Worm (Caenorhabditis elegans) whole organism, mixed stage, embryonic: ENCODE results near the gene tbb-6.

Experiments
- M03D4.4 ChIP-seq: sonication (generic microtip); optimal IDR thresholded peaks from 2 replicates; lab custom pipeline; 2017; ENCODE audit warnings: mild to moderate bottlenecking, missing genetic modification characterization, missing compliant biosample characterization
- bed-3 ChIP-seq: fragments of 200-800 bp; sonication (Bioruptor generic); optimal IDR thresholded peaks from 3 replicates; lab custom pipeline; 2018; ENCODE audit warnings: mild to moderate bottlenecking, missing genetic modification characterization, moderate library complexity, missing compliant biosample characterization
- blmp-1 ChIP-seq: fragments of 150-350 bp; optimal IDR thresholded peaks from 2 replicates; lab custom pipeline; 2014; ENCODE audit warnings: missing biosample characterization, missing genetic modification characterization
- ceh-39 ChIP-seq: fragments of 150-350 bp; optimal IDR thresholded peaks from 2 replicates; lab custom pipeline; 2014; ENCODE audit warnings: missing biosample characterization, missing genetic modification characterization
- ceh-43 ChIP-seq: fragments of 200-800 bp; sonication (Bioruptor generic); optimal IDR thresholded peaks from 2 replicates; lab custom pipeline; 2018; ENCODE audit warnings: mild to moderate bottlenecking, missing genetic modification characterization, moderate library complexity, missing compliant biosample characterization
- ceh-83 ChIP-seq: fragments of 200-800 bp; sonication (Bioruptor generic); optimal IDR thresholded peaks from 2 replicates; lab custom pipeline; 2018; ENCODE audit warnings: mild to moderate bottlenecking, missing genetic modification characterization, missing compliant biosample characterization
- ces-1 ChIP-seq: fragments of 150-350 bp; optimal IDR thresholded peaks from 2 replicates; lab custom pipeline; 2014; ENCODE audit warnings: missing biosample characterization, missing genetic modification reagents, missing genetic modification characterization
- cnd-1 ChIP-seq: fragments of 200-800 bp; sonication (Bioruptor generic); optimal IDR thresholded peaks from 2 replicates; lab custom pipeline; 2018; ENCODE audit warnings: mild to moderate bottlenecking, missing genetic modification characterization, missing compliant biosample characterization
- drap-1 ChIP-seq: fragments of 200-800 bp; sonication (Bioruptor generic); optimal IDR thresholded peaks from 3 replicates; lab custom pipeline; 2018; ENCODE audit warnings: mild to moderate bottlenecking, missing genetic modification characterization, missing compliant biosample characterization
- elt-1 ChIP-seq: sonication (generic microtip); optimal IDR thresholded peaks from 2 replicates; lab custom pipeline; 2017; ENCODE audit warnings: missing genetic modification characterization, mild to moderate bottlenecking, missing compliant biosample characterization, antibody characterized with exemption, moderate library complexity, borderline replicate concordance; ENCODE audit not compliant: insufficient read depth
- elt-3 ChIP-seq: fragments of 150-350 bp; optimal IDR thresholded peaks from 2 replicates; lab custom pipeline; 2014; ENCODE audit warnings: missing biosample characterization, missing genetic modification characterization
- flh-1 ChIP-seq: fragments of 200-800 bp; sonication (Bioruptor generic); optimal IDR thresholded peaks from 2 replicates; lab custom pipeline; 2018; ENCODE audit warnings: mild to moderate bottlenecking, missing genetic modification characterization, moderate library complexity, missing compliant biosample characterization
- ham-2 ChIP-seq: fragments of 200-800 bp; sonication (Bioruptor generic); optimal IDR thresholded peaks from 2 replicates; lab custom pipeline; 2018; ENCODE audit warnings: mild to moderate bottlenecking, missing genetic modification characterization, missing compliant biosample characterization
- lin-13 ChIP-seq: fragments of 150-350 bp; optimal IDR thresholded peaks from 2 replicates; lab custom pipeline; 2014; ENCODE audit warnings: missing biosample characterization, missing genetic modification characterization
- lin-32 ChIP-seq: fragments of 200-800 bp; sonication (Bioruptor generic); optimal IDR thresholded peaks from 2 replicates; lab custom pipeline; 2018; ENCODE audit warnings: mild to moderate bottlenecking, missing genetic modification characterization, missing compliant biosample characterization
- lsy-2 ChIP-seq: fragments of 150-350 bp; optimal IDR thresholded peaks from 2 replicates; lab custom pipeline; 2014; ENCODE audit warnings: missing biosample characterization, missing genetic modification characterization
- mab-5 ChIP-seq: fragments of 150-350 bp; optimal IDR thresholded peaks from 2 replicates; lab custom pipeline; 2014; ENCODE audit warnings: missing biosample characterization, missing genetic modification characterization
- mep-1 ChIP-seq: fragments of 150-350 bp; optimal IDR thresholded peaks from 2 replicates; lab custom pipeline; 2017; ENCODE audit warnings: missing biosample characterization, missing genetic modification reagents, missing genetic modification characterization, inconsistent platforms
- mls-2 ChIP-seq: sonication (generic microtip); optimal IDR thresholded peaks from 2 replicates; lab custom pipeline; 2016; ENCODE audit warnings: mild to moderate bottlenecking, missing genetic modification characterization, moderate library complexity, missing compliant biosample characterization
- nhr-12 ChIP-seq: fragments of 150-350 bp; optimal IDR thresholded peaks from 2 replicates; lab custom pipeline; 2014; ENCODE audit warnings: missing biosample characterization, missing genetic modification characterization
- nhr-2 ChIP-seq: fragments of 150-350 bp; optimal IDR thresholded peaks from 2 replicates; lab custom pipeline; 2014; ENCODE audit warnings: missing biosample characterization, missing genetic modification characterization
- nhr-237 ChIP-seq: fragments of 150-350 bp; optimal IDR thresholded peaks from 2 replicates; lab custom pipeline; 2014; ENCODE audit warnings: missing biosample characterization, missing genetic modification characterization
- nhr-28 ChIP-seq: fragments of 150-350 bp; optimal IDR thresholded peaks from 2 replicates; lab custom pipeline; 2014; ENCODE audit warnings: missing biosample characterization, missing genetic modification characterization
- nhr-76 ChIP-seq: sonication (generic microtip); optimal IDR thresholded peaks from 2 replicates; lab custom pipeline; 2017; ENCODE audit warnings: missing biosample characterization, missing genetic modification characterization
- pha-4 ChIP-seq: fragments of 150-350 bp; optimal IDR thresholded peaks from 2 replicates; lab custom pipeline; 2018; ENCODE audit warnings: missing biosample characterization, missing genetic modification reagents, missing genetic modification characterization
- sem-2 ChIP-seq: fragments of 200-800 bp; sonication (Bioruptor generic); optimal IDR thresholded peaks from 2 replicates; lab custom pipeline; 2018; ENCODE audit warnings: mild to moderate bottlenecking, missing genetic modification characterization, missing compliant biosample characterization
- snpc-4 ChIP-seq: fragments of 150-350 bp; optimal IDR thresholded peaks from 2 replicates; lab custom pipeline; 2014; ENCODE audit warnings: missing biosample characterization, missing genetic modification characterization
- sptf-1 ChIP-seq: sonication (generic microtip); optimal IDR thresholded peaks from 2 replicates; lab custom pipeline; 2017; ENCODE audit warnings: mild to moderate bottlenecking, missing genetic modification characterization, moderate library complexity, missing compliant biosample characterization
- tbx-8 ChIP-seq: fragments of 200-800 bp; sonication (Bioruptor generic); optimal IDR thresholded peaks from 2 replicates; lab custom pipeline; 2018; ENCODE audit warnings: mild to moderate bottlenecking, missing genetic modification characterization, moderate library complexity, missing compliant biosample characterization
- unc-62 ChIP-seq: fragments of 150-350 bp; optimal IDR thresholded peaks from 2 replicates; lab custom pipeline; 2014; ENCODE audit warnings: missing biosample characterization, missing genetic modification reagents, missing genetic modification characterization
- zip-8 ChIP-seq: fragments of 150-350 bp; optimal IDR thresholded peaks from 2 replicates; lab custom pipeline; 2014; ENCODE audit warnings: missing biosample characterization, missing genetic modification characterization
- ztf-11 ChIP-seq: fragments of 150-350 bp; optimal IDR thresholded peaks from 2 replicates; lab custom pipeline; 2014; ENCODE audit warnings: missing biosample characterization, missing genetic modification characterization

The tbb-6 gene

ce11 chrV:12291587-12291986, 30.3 kb downstream of the tbb-6 start, which contains the start of the genes srpa-68 and srh-16 (continued):
- TF ChIP-seq nhr-2 (tag; lab: Kevin White, UChicago) (no peak), nhr-28 (no peak)
- TF ChIP-seq, all 35 proteins: peak for 18

- TF ChIP-seq zip-8 (tag; lab: Kevin White, UChicago): no peak
- TF ChIP-seq elt-1: no peak
- no peak for TF ChIP-seq lsy-2 (tag; lab: Kevin White, UChicago)
- no peak for TF ChIP-seq ceh-43
- TF ChIP-seq flh-1 (GFP tag; lab: Kevin White, UChicago): no peak
- TF ChIP-seq sptf-1 (tag; lab: Kevin White, UChicago): no peak
- TF ChIP-seq blmp-1 (tag; lab: Kevin White, UChicago): no peak
- no peak for TF ChIP-seq ztf-11
- no peak for TF ChIP-seq nhr-2 (tag; lab: Kevin White, UChicago)
- no peak for TF ChIP-seq drap-1 (GFP tag; lab: Kevin White, UChicago)
- TF ChIP-seq, all 35 proteins: peak for 0
Measured at ce11 chrV:12294091-12294490, 32.8 kb downstream of the tbb-6 start.

ce11 chrV:12295015-12295414, 33.7 kb downstream of the tbb-6 start:
- TF ChIP-seq M03D4.4 (tag; lab: Kevin White, UChicago) (no peak), lsy-2 (tag; lab: Kevin White, UChicago) (no peak), sptf-1 (tag; lab: Kevin White, UChicago) (no peak), mab-5 (no peak), snpc-4 (tag; lab: Kevin White, UChicago) (no peak), lin-13 (tag; lab: Kevin White, UChicago) (no peak), sem-2 (GFP tag; lab: Kevin White, UChicago) (no peak), elt-3 (tag; lab: Kevin White, UChicago) (no peak), nhr-12 (tag; lab: Kevin White, UChicago) (no peak), ztf-11 (no peak), ham-2 (GFP tag; lab: Kevin White, UChicago) (peak; percentile 30), tbx-8 (GFP tag; lab: Kevin White, UChicago) (no peak), mls-2 (tag; lab: Kevin White, UChicago) (no peak), ceh-83 (GFP tag; lab: Kevin White, UChicago) (no peak), nhr-237 (tag; lab: Kevin White, UChicago) (no peak), elt-1 (peak; percentile 49), blmp-1 (tag; lab: Kevin White, UChicago) (no peak), bed-3 (GFP tag; lab: Kevin White, UChicago) (no peak), lin-32 (GFP tag; lab: Kevin White, UChicago) (no peak), drap-1 (GFP tag; lab: Kevin White, UChicago) (no peak), ces-1 (GFP tag; lab: Kevin White, UChicago) (no peak), zip-8 (tag; lab: Kevin White, UChicago) (no peak), cnd-1 (tag; lab: Kevin White, UChicago) (no peak), pha-4 (tag; lab: Kevin White, UChicago) (peak; percentile 8)

- no peak for TF ChIP-seq ceh-39
- no peak for TF ChIP-seq nhr-12 (tag; lab: Kevin White, UChicago)
- no peak for TF ChIP-seq ceh-43
- no peak for TF ChIP-seq tbx-8 (GFP tag; lab: Kevin White, UChicago)
- TF ChIP-seq sem-2 (GFP tag; lab: Kevin White, UChicago): no peak
- no peak for TF ChIP-seq ham-2 (GFP tag; lab: Kevin White, UChicago)
- TF ChIP-seq mep-1: no peak
- no peak for TF ChIP-seq snpc-4 (tag; lab: Kevin White, UChicago)
- no peak for TF ChIP-seq lsy-2 (tag; lab: Kevin White, UChicago)
- no peak for TF ChIP-seq ztf-11
- TF ChIP-seq nhr-2 (tag; lab: Kevin White, UChicago): no peak
Measured at ce11 chrV:12295520-12295919, 34.2 kb downstream of the tbb-6 start.

ce11 chrV:12296122-12296521, 34.8 kb downstream of the tbb-6 start:
- TF ChIP-seq ceh-43: no peak
- no peak for TF ChIP-seq flh-1 (GFP tag; lab: Kevin White, UChicago)
- no peak for TF ChIP-seq nhr-28
- TF ChIP-seq ceh-39: no peak
- TF ChIP-seq unc-62 (GFP tag; lab: Kevin White, UChicago): no peak
- TF ChIP-seq ceh-83 (GFP tag; lab: Kevin White, UChicago): no peak
- no peak for TF ChIP-seq snpc-4 (tag; lab: Kevin White, UChicago)
- no peak for TF ChIP-seq blmp-1 (tag; lab: Kevin White, UChicago)
- no peak for TF ChIP-seq ces-1 (GFP tag; lab: Kevin White, UChicago)
- no peak for TF ChIP-seq tbx-8 (GFP tag; lab: Kevin White, UChicago)
- no peak for TF ChIP-seq nhr-76
- TF ChIP-seq nhr-2 (tag; lab: Kevin White, UChicago): no peak
- no peak for TF ChIP-seq bed-3 (GFP tag; lab: Kevin White, UChicago)
